Fruit fly (Drosophila melanogaster): ENCODE data around the gene CG14715.
A peak's percentile ranks its signal among the peaks of the same experiment; 100 is the strongest.

Gene CG14715

dm6 chr3R:11656614-11657216 is 17.3 kb upstream of the CG14715 start:
- TF ChIP-seq CG14655 (GFP tag; optimal IDR thresholded peaks at IDR 0.05) (peak; percentile 99), CG9948 (tag; optimal IDR thresholded peaks at IDR 0.05) (peak; percentile 99), Pif1A (GFP tag; optimal IDR thresholded peaks at IDR 0.05) (peak; percentile 99), CG10348 (GFP tag; IDR thresholded peaks at IDR 0.05) (peak; percentile 94), rn (GFP tag; IDR thresholded peaks at IDR 0.05) (peak; percentile 97), CG13204 (GFP tag; optimal IDR thresholded peaks at IDR 0.05) (peak; percentile 96), D1 (tag; optimal IDR thresholded peaks at IDR 0.05) (peak; percentile 97), CG8301 (tag; optimal IDR thresholded peaks at IDR 0.05) (peak; percentile 99), fd96Ca (GFP tag; IDR thresholded peaks at IDR 0.05) (peak; percentile 99), CG4496 (GFP tag; IDR thresholded peaks at IDR 0.05) (peak; percentile 99), Snoo (tag; optimal IDR thresholded peaks at IDR 0.05) (peak; percentile 98), CG32121 (GFP tag; IDR thresholded peaks at IDR 0.05) (peak; percentile 99), CG12605 (GFP tag; IDR thresholded peaks at IDR 0.05) (peak; percentile 99), Ets98B (GFP tag; IDR thresholded peaks at IDR 0.05) (peak; percentile 99), CG17806 (tag; optimal IDR thresholded peaks at IDR 0.05) (peak; percentile 99), CG8159 (tag; optimal IDR thresholded peaks at IDR 0.05) (peak; percentile 99), CG15710 (tag; optimal IDR thresholded peaks at IDR 0.05) (peak; percentile 99), CG34367 (tag; optimal IDR thresholded peaks at IDR 0.05) (peak; percentile 99), gl (tag; optimal IDR thresholded peaks at IDR 0.05) (peak; percentile 98), Pif1B (GFP tag; optimal IDR thresholded peaks at IDR 0.05) (peak; percentile 100), EcR (GFP tag; optimal IDR thresholded peaks at IDR 0.05) (peak; percentile 60)

- TF ChIP-seq CG32121 (GFP tag; IDR thresholded peaks at IDR 0.05): peak; percentile 76
- peak; percentile 83 for TF ChIP-seq Pif1A (GFP tag; optimal IDR thresholded peaks at IDR 0.05)
- TF ChIP-seq Snoo (tag; optimal IDR thresholded peaks at IDR 0.05): peak; percentile 78
- peak; percentile 81 for TF ChIP-seq EcR (GFP tag; optimal IDR thresholded peaks at IDR 0.05)
- TF ChIP-seq CG13204 (GFP tag; optimal IDR thresholded peaks at IDR 0.05): peak; percentile 74
- TF ChIP-seq CG8159 (tag; optimal IDR thresholded peaks at IDR 0.05): peak; percentile 87
- TF ChIP-seq CG14655 (GFP tag; optimal IDR thresholded peaks at IDR 0.05): peak; percentile 80
- TF ChIP-seq Ets98B (GFP tag; IDR thresholded peaks at IDR 0.05): peak; percentile 74
- peak; percentile 90 for TF ChIP-seq CG4496 (GFP tag; IDR thresholded peaks at IDR 0.05)
- no peak for TF ChIP-seq CG10348 (GFP tag; IDR thresholded peaks at IDR 0.05)
- TF ChIP-seq CG12605 (GFP tag; IDR thresholded peaks at IDR 0.05): peak; percentile 56; the same call in 1 of the 2 replicates
- peak; percentile 85 for TF ChIP-seq CG15710 (tag; optimal IDR thresholded peaks at IDR 0.05)
- peak; percentile 41; the same call in 1 of the 2 replicates for TF ChIP-seq rn (GFP tag; IDR thresholded peaks at IDR 0.05)
- peak; percentile 76 for TF ChIP-seq gl (tag; optimal IDR thresholded peaks at IDR 0.05)
- peak; percentile 87 for TF ChIP-seq CG17806 (tag; optimal IDR thresholded peaks at IDR 0.05)
- peak; percentile 81 for TF ChIP-seq CG34367 (tag; optimal IDR thresholded peaks at IDR 0.05)
- peak; percentile 86 for TF ChIP-seq Pif1B (GFP tag; optimal IDR thresholded peaks at IDR 0.05)
- TF ChIP-seq fd96Ca (GFP tag; IDR thresholded peaks at IDR 0.05): peak; percentile 62; the same call in 1 of the 3 replicates
- peak; percentile 83 for TF ChIP-seq CG9948 (tag; optimal IDR thresholded peaks at IDR 0.05)
- TF ChIP-seq CG8301 (tag; optimal IDR thresholded peaks at IDR 0.05): peak; percentile 78
- TF ChIP-seq D1 (tag; optimal IDR thresholded peaks at IDR 0.05): peak; percentile 25
Observed at dm6 chr3R:11657786-11658193, 16.2 kb upstream of the CG14715 start.

dm6 chr3R:11661187-11661586 is 12.8 kb upstream of the CG14715 start:
- no peak; the same call in 2 of the 3 replicates for TF ChIP-seq CG4496 (GFP tag; IDR thresholded peaks at IDR 0.05)
- TF ChIP-seq CG10348 (GFP tag; IDR thresholded peaks at IDR 0.05): no peak
- TF ChIP-seq fd96Ca (GFP tag; IDR thresholded peaks at IDR 0.05): peak; percentile 14; the same call in 1 of the 3 replicates
- peak; percentile 36 for TF ChIP-seq CG14655 (GFP tag; optimal IDR thresholded peaks at IDR 0.05)
- peak; percentile 32 for TF ChIP-seq CG8301 (tag; optimal IDR thresholded peaks at IDR 0.05)

- TF ChIP-seq Pif1A (GFP tag; optimal IDR thresholded peaks at IDR 0.05) (peak; percentile 64), gl (tag; optimal IDR thresholded peaks at IDR 0.05) (peak; percentile 40), fd96Ca (GFP tag; IDR thresholded peaks at IDR 0.05) (peak; percentile 76; the same call in 2 of the 3 replicates), CG17806 (tag; optimal IDR thresholded peaks at IDR 0.05) (peak; percentile 65), CG14655 (GFP tag; optimal IDR thresholded peaks at IDR 0.05) (peak; percentile 62), CG9948 (tag; optimal IDR thresholded peaks at IDR 0.05) (peak; percentile 67), CG12605 (GFP tag; IDR thresholded peaks at IDR 0.05) (peak; percentile 38; the same call in 1 of the 2 replicates), D1 (tag; optimal IDR thresholded peaks at IDR 0.05) (no peak), CG34367 (tag; optimal IDR thresholded peaks at IDR 0.05) (peak; percentile 47), Snoo (tag; optimal IDR thresholded peaks at IDR 0.05) (no peak), EcR (GFP tag; optimal IDR thresholded peaks at IDR 0.05) (no peak), rn (GFP tag; IDR thresholded peaks at IDR 0.05) (no peak; the same call in 1 of the 2 replicates), Ets98B (GFP tag; IDR thresholded peaks at IDR 0.05) (peak; percentile 75), CG8301 (tag; optimal IDR thresholded peaks at IDR 0.05) (peak; percentile 54), CG8159 (tag; optimal IDR thresholded peaks at IDR 0.05) (peak; percentile 57), CG32121 (GFP tag; IDR thresholded peaks at IDR 0.05) (peak; percentile 79), Pif1B (GFP tag; optimal IDR thresholded peaks at IDR 0.05) (peak; percentile 44), CG4496 (GFP tag; IDR thresholded peaks at IDR 0.05) (peak; percentile 74), CG13204 (GFP tag; optimal IDR thresholded peaks at IDR 0.05) (peak; percentile 18), CG15710 (tag; optimal IDR thresholded peaks at IDR 0.05) (peak; percentile 64), CG10348 (GFP tag; IDR thresholded peaks at IDR 0.05) (no peak)
Observed at dm6 chr3R:11661712-11662111, 12.3 kb upstream of the CG14715 start.

- TF ChIP-seq CG12605 (GFP tag; IDR thresholded peaks at IDR 0.05): no peak
- peak; percentile 30; the same call in 1 of the 2 replicates for TF ChIP-seq Ets98B (GFP tag; IDR thresholded peaks at IDR 0.05)
- TF ChIP-seq CG32121 (GFP tag; IDR thresholded peaks at IDR 0.05): peak; percentile 62
Observed at dm6 chr3R:11662617-11663016, 11.4 kb upstream of the CG14715 start.

Measured in whole organism, pupa.